Fruit fly (Drosophila melanogaster) whole organism, pupa: ENCODE data around the gene CG13386.

Experiments
- CG10348 ChIP-seq: fragments of 200-800 bp; sonication (Bioruptor generic); IDR thresholded peaks from 2 replicates; pipeline ENCODE4 v1.3.6; 2022; ENCODE audit warnings: missing biosample characterization, missing genetic modification characterization
- CG12605 ChIP-seq: fragments of 200-800 bp; sonication (Bioruptor generic); IDR thresholded peaks from 2 replicates; pipeline ENCODE4 v1.3.6; 2022; ENCODE audit warnings: missing biosample characterization, missing genetic modification characterization
- CG13204 ChIP-seq: fragments of 200-800 bp; sonication (Bioruptor generic); optimal IDR thresholded peaks from 2 replicates; lab custom pipeline; 2018; ENCODE audit warnings: missing biosample characterization, mild to moderate bottlenecking, missing genetic modification characterization, moderate library complexity
- CG14655 ChIP-seq: fragments of 200-800 bp; sonication (Bioruptor generic); optimal IDR thresholded peaks from 3 replicates; lab custom pipeline; 2017; ENCODE audit warnings: mild to moderate bottlenecking, missing biosample characterization, missing genetic modification reagents, missing genetic modification characterization
- CG15710 ChIP-seq: fragments of 200-800 bp; sonication (Bioruptor generic); optimal IDR thresholded peaks from 2 replicates; lab custom pipeline; 2018; ENCODE audit warnings: missing biosample characterization, mild to moderate bottlenecking, missing genetic modification characterization, moderate library complexity
- CG17806 ChIP-seq: fragments of 200-800 bp; sonication (Bioruptor generic); optimal IDR thresholded peaks from 2 replicates; lab custom pipeline; 2018; ENCODE audit warnings: missing biosample characterization, mild to moderate bottlenecking, missing genetic modification characterization, moderate library complexity
- CG32121 ChIP-seq: fragments of 200-800 bp; sonication (Bioruptor generic); IDR thresholded peaks from 2 replicates; pipeline ENCODE4 v1.3.6; 2022; ENCODE audit warnings: missing biosample characterization, missing genetic modification characterization
- CG34367 ChIP-seq: fragments of 200-800 bp; sonication (Bioruptor generic); optimal IDR thresholded peaks from 2 replicates; lab custom pipeline; 2018; ENCODE audit warnings: missing biosample characterization, mild to moderate bottlenecking, missing genetic modification characterization
- CG4496 ChIP-seq: fragments of 200-800 bp; sonication (Bioruptor generic); IDR thresholded peaks from 3 replicates; pipeline ENCODE4 v1.3.6; 2022; ENCODE audit warnings: missing biosample characterization, missing genetic modification characterization
- CG8159 ChIP-seq: fragments of 200-800 bp; sonication (Bioruptor generic); optimal IDR thresholded peaks from 3 replicates; lab custom pipeline; 2018; ENCODE audit warnings: missing biosample characterization, mild to moderate bottlenecking, missing genetic modification characterization, moderate library complexity
- CG8301 ChIP-seq: fragments of 200-800 bp; sonication (Bioruptor generic); optimal IDR thresholded peaks from 2 replicates; lab custom pipeline; 2018; ENCODE audit warnings: missing biosample characterization, mild to moderate bottlenecking, missing genetic modification characterization
- CG9948 ChIP-seq: fragments of 200-800 bp; sonication (Bioruptor generic); optimal IDR thresholded peaks from 2 replicates; lab custom pipeline; 2018; ENCODE audit warnings: missing biosample characterization, mild to moderate bottlenecking, missing genetic modification characterization, moderate library complexity
- D1 ChIP-seq: fragments of 200-800 bp; sonication (Bioruptor generic); optimal IDR thresholded peaks from 2 replicates; lab custom pipeline; 2018; ENCODE audit warnings: missing biosample characterization, mild to moderate bottlenecking, missing genetic modification characterization, moderate library complexity
- EcR ChIP-seq: fragments of 200-800 bp; sonication (Bioruptor generic); optimal IDR thresholded peaks from 3 replicates; lab custom pipeline; 2019; ENCODE audit warnings: missing biosample characterization, missing genetic modification characterization, mild to moderate bottlenecking, moderate library complexity, missing genetic modification reagents
- Ets98B ChIP-seq: fragments of 200-800 bp; sonication (Bioruptor generic); IDR thresholded peaks from 2 replicates; pipeline ENCODE4 v1.3.6; 2022; ENCODE audit warnings: missing biosample characterization, missing genetic modification characterization
- Pif1A ChIP-seq: fragments of 200-800 bp; sonication (Bioruptor generic); optimal IDR thresholded peaks from 3 replicates; lab custom pipeline; 2016; ENCODE audit warnings: missing biosample characterization, missing genetic modification characterization
- Pif1B ChIP-seq: fragments of 200-800 bp; sonication (Bioruptor generic); optimal IDR thresholded peaks from 3 replicates; lab custom pipeline; 2016; ENCODE audit warnings: missing biosample characterization, missing genetic modification characterization
- Snoo ChIP-seq: fragments of 200-800 bp; sonication (Bioruptor generic); optimal IDR thresholded peaks from 3 replicates; lab custom pipeline; 2017; ENCODE audit warnings: missing biosample characterization, mild to moderate bottlenecking, missing genetic modification characterization, inconsistent platforms
- fd96Ca ChIP-seq: fragments of 200-800 bp; sonication (Bioruptor generic); IDR thresholded peaks from 3 replicates; pipeline ENCODE4 v1.3.6; 2022; ENCODE audit warnings: missing biosample characterization, missing genetic modification characterization
- gl ChIP-seq: fragments of 200-800 bp; sonication (Bioruptor generic); optimal IDR thresholded peaks from 2 replicates; lab custom pipeline; 2018; ENCODE audit warnings: missing biosample characterization, mild to moderate bottlenecking, missing genetic modification characterization
- rn ChIP-seq: fragments of 200-800 bp; sonication (Bioruptor generic); IDR thresholded peaks from 2 replicates; pipeline ENCODE4 v1.3.6; 2022; ENCODE audit warnings: missing biosample characterization, missing genetic modification characterization

Gene CG13386

dm6 chr2L:8381508-8382036 is 17.2 kb upstream of the CG13386 start, which contains the start of gene AlaRS:
Gene AlaRS (minus strand): TSS chr2L:8381764.
- peak; percentile 5 for TF ChIP-seq CG34367 (tag; lab: Kevin White, UChicago)
- TF ChIP-seq CG17806 (tag; lab: Kevin White, UChicago) = peak; percentile 28
- TF ChIP-seq CG32121 (GFP tag; lab: Robert Waterston, UW) = no peak
- TF ChIP-seq CG10348 (GFP tag; lab: Robert Waterston, UW) = no peak
- TF ChIP-seq CG12605 = no peak
- TF ChIP-seq CG13204 (GFP tag; lab: Kevin White, UChicago) = no peak
- no peak for TF ChIP-seq D1 (tag; lab: Kevin White, UChicago)
- TF ChIP-seq CG9948 (tag; lab: Kevin White, UChicago) = peak; percentile 16
- TF ChIP-seq gl (tag; lab: Kevin White, UChicago) = no peak
- no peak for TF ChIP-seq fd96Ca (GFP tag; lab: Robert Waterston, UW)
- TF ChIP-seq Snoo (tag; lab: Kevin White, UChicago) = peak; percentile 21
- TF ChIP-seq CG8301 (tag; lab: Kevin White, UChicago) = no peak
- peak; percentile 32 for TF ChIP-seq CG15710
- peak; percentile 37 for TF ChIP-seq Ets98B (GFP tag; lab: Robert Waterston, UW)
- no peak for TF ChIP-seq EcR (GFP tag; lab: Kevin White, UChicago)
- no peak for TF ChIP-seq CG4496 (GFP tag; lab: Robert Waterston, UW)
- TF ChIP-seq Pif1A = peak; percentile 31
- peak; percentile 51 for TF ChIP-seq Pif1B (GFP tag; lab: Kevin White, UChicago)
- TF ChIP-seq CG8159 (tag; lab: Kevin White, UChicago) = peak; percentile 36
- peak; percentile 2 for TF ChIP-seq CG14655 (GFP tag; lab: Kevin White, UChicago)
- TF ChIP-seq rn (GFP tag; lab: Robert Waterston, UW) = no peak
- TF ChIP-seq, all 21 proteins: peak for 10

dm6 chr2L:8382646-8383045 is 16.2 kb upstream of the CG13386 start, which contains the start of the genes CG13392 and Rcd4:
Gene CG13392 (minus strand): TSS chr2L:8382807.
Gene Rcd4 (plus strand): TSS chr2L:8382861.
- TF ChIP-seq CG8159 (tag; lab: Kevin White, UChicago) = peak; percentile 47
- no peak for TF ChIP-seq CG10348 (GFP tag; lab: Robert Waterston, UW)
- TF ChIP-seq CG34367 (tag; lab: Kevin White, UChicago) = peak; percentile 7
- TF ChIP-seq rn (GFP tag; lab: Robert Waterston, UW) = peak; percentile 15; the same call in 1 of the 2 replicates
- no peak for TF ChIP-seq CG13204 (GFP tag; lab: Kevin White, UChicago)
- TF ChIP-seq CG17806 (tag; lab: Kevin White, UChicago) = peak; percentile 34
- TF ChIP-seq CG8301 (tag; lab: Kevin White, UChicago) = peak; percentile 17
- TF ChIP-seq Ets98B (GFP tag; lab: Robert Waterston, UW) = peak; percentile 66
- TF ChIP-seq CG32121 (GFP tag; lab: Robert Waterston, UW) = no peak
- peak; percentile 48 for TF ChIP-seq Pif1A
- TF ChIP-seq CG14655 (GFP tag; lab: Kevin White, UChicago) = peak; percentile 25
- TF ChIP-seq fd96Ca (GFP tag; lab: Robert Waterston, UW) = no peak; the same call in 2 of the 3 replicates
- TF ChIP-seq EcR (GFP tag; lab: Kevin White, UChicago) = peak; percentile 0
- peak; percentile 44 for TF ChIP-seq gl (tag; lab: Kevin White, UChicago)
- no peak for TF ChIP-seq CG12605
- peak; percentile 34 for TF ChIP-seq Pif1B (GFP tag; lab: Kevin White, UChicago)
- peak; percentile 67 for TF ChIP-seq Snoo (tag; lab: Kevin White, UChicago)
- peak; percentile 37 for TF ChIP-seq CG15710
- peak; percentile 80 for TF ChIP-seq CG4496 (GFP tag; lab: Robert Waterston, UW)

- TF ChIP-seq CG9948 (tag; lab: Kevin White, UChicago) = peak; percentile 92
- peak; percentile 92 for TF ChIP-seq Snoo (tag; lab: Kevin White, UChicago)
- TF ChIP-seq D1 (tag; lab: Kevin White, UChicago) = peak; percentile 86
- TF ChIP-seq CG17806 (tag; lab: Kevin White, UChicago) = peak; percentile 92
- TF ChIP-seq Pif1B (GFP tag; lab: Kevin White, UChicago) = peak; percentile 69
- TF ChIP-seq CG34367 (tag; lab: Kevin White, UChicago) = peak; percentile 86
- TF ChIP-seq CG32121 (GFP tag; lab: Robert Waterston, UW) = peak; percentile 90
- TF ChIP-seq CG15710 = peak; percentile 95
- peak; percentile 76 for TF ChIP-seq Ets98B (GFP tag; lab: Robert Waterston, UW)
- peak; percentile 22 for TF ChIP-seq EcR (GFP tag; lab: Kevin White, UChicago)
- TF ChIP-seq CG13204 (GFP tag; lab: Kevin White, UChicago) = no peak
- peak; percentile 96 for TF ChIP-seq CG8159 (tag; lab: Kevin White, UChicago)
- TF ChIP-seq CG10348 (GFP tag; lab: Robert Waterston, UW) = peak; percentile 61; the same call in 1 of the 2 replicates
- peak; percentile 93 for TF ChIP-seq CG14655 (GFP tag; lab: Kevin White, UChicago)
- peak; percentile 81 for TF ChIP-seq rn (GFP tag; lab: Robert Waterston, UW)
- TF ChIP-seq fd96Ca (GFP tag; lab: Robert Waterston, UW) = no peak
- peak; percentile 78 for TF ChIP-seq CG12605
- peak; percentile 33 for TF ChIP-seq Pif1A
- TF ChIP-seq gl (tag; lab: Kevin White, UChicago) = peak; percentile 30
- TF ChIP-seq CG4496 (GFP tag; lab: Robert Waterston, UW) = peak; percentile 88
- peak; percentile 86 for TF ChIP-seq CG8301 (tag; lab: Kevin White, UChicago)
- TF ChIP-seq, all 21 proteins: peak for 19
These were observed 14.7 kb upstream of the CG13386 start, which contains the start of the genes Dad1 and CG13384 for dm6 chr2L:8384108-8384601. Gene Dad1 (minus strand): TSS chr2L:8384137. Gene CG13384 (plus strand): TSS chr2L:8384455.

- TF ChIP-seq CG4496 (GFP tag; lab: Robert Waterston, UW) (no peak), CG8301 (tag; lab: Kevin White, UChicago) (no peak), Snoo (tag; lab: Kevin White, UChicago) (no peak), EcR (GFP tag; lab: Kevin White, UChicago) (no peak), CG15710 (no peak), CG12605 (no peak), Pif1B (GFP tag; lab: Kevin White, UChicago) (no peak), Pif1A (no peak), D1 (tag; lab: Kevin White, UChicago) (no peak), gl (tag; lab: Kevin White, UChicago) (no peak), CG13204 (GFP tag; lab: Kevin White, UChicago) (no peak)
- TF ChIP-seq, all 21 proteins: peak for 0
These were observed 13.8 kb upstream of the CG13386 start for dm6 chr2L:8384985-8385519.
